Worm (Caenorhabditis elegans) whole organism, mixed stage, embryonic: ENCODE results near the gene col-154.

ENCODE experiments used
- bed-3 ChIP-seq: fragments of 200-800 bp; sonication (Bioruptor generic); optimal IDR thresholded peaks from 3 replicates; lab custom pipeline; 2018; ENCODE audit warnings: mild to moderate bottlenecking, missing genetic modification characterization, moderate library complexity, missing compliant biosample characterization
- ceh-43 ChIP-seq: fragments of 200-800 bp; sonication (Bioruptor generic); optimal IDR thresholded peaks from 2 replicates; lab custom pipeline; 2018; ENCODE audit warnings: mild to moderate bottlenecking, missing genetic modification characterization, moderate library complexity, missing compliant biosample characterization
- ceh-83 ChIP-seq: fragments of 200-800 bp; sonication (Bioruptor generic); optimal IDR thresholded peaks from 2 replicates; lab custom pipeline; 2018; ENCODE audit warnings: mild to moderate bottlenecking, missing genetic modification characterization, missing compliant biosample characterization
- ces-1 ChIP-seq: fragments of 150-350 bp; optimal IDR thresholded peaks from 2 replicates; lab custom pipeline; 2014; ENCODE audit warnings: missing biosample characterization, missing genetic modification reagents, missing genetic modification characterization
- elt-1 ChIP-seq: sonication (generic microtip); optimal IDR thresholded peaks from 2 replicates; lab custom pipeline; 2017; ENCODE audit warnings: missing genetic modification characterization, mild to moderate bottlenecking, missing compliant biosample characterization, antibody characterized with exemption, moderate library complexity, borderline replicate concordance; ENCODE audit not compliant: insufficient read depth
- ham-2 ChIP-seq: fragments of 200-800 bp; sonication (Bioruptor generic); optimal IDR thresholded peaks from 2 replicates; lab custom pipeline; 2018; ENCODE audit warnings: mild to moderate bottlenecking, missing genetic modification characterization, missing compliant biosample characterization
- hlh-1 ChIP-seq: fragments of 150-350 bp; optimal IDR thresholded peaks from 2 replicates; lab custom pipeline; 2014; ENCODE audit warnings: missing biosample characterization, missing genetic modification reagents, missing genetic modification characterization
- mab-5 ChIP-seq: fragments of 150-350 bp; optimal IDR thresholded peaks from 2 replicates; lab custom pipeline; 2014; ENCODE audit warnings: missing biosample characterization, missing genetic modification characterization
- nhr-12 ChIP-seq: fragments of 150-350 bp; optimal IDR thresholded peaks from 2 replicates; lab custom pipeline; 2014; ENCODE audit warnings: missing biosample characterization, missing genetic modification characterization
- nhr-2 ChIP-seq: fragments of 150-350 bp; optimal IDR thresholded peaks from 2 replicates; lab custom pipeline; 2014; ENCODE audit warnings: missing biosample characterization, missing genetic modification characterization
- nhr-237 ChIP-seq: fragments of 150-350 bp; optimal IDR thresholded peaks from 2 replicates; lab custom pipeline; 2014; ENCODE audit warnings: missing biosample characterization, missing genetic modification characterization
- pha-4 ChIP-seq: fragments of 150-350 bp; optimal IDR thresholded peaks from 2 replicates; lab custom pipeline; 2018; ENCODE audit warnings: missing biosample characterization, missing genetic modification reagents, missing genetic modification characterization
- sem-2 ChIP-seq: fragments of 200-800 bp; sonication (Bioruptor generic); optimal IDR thresholded peaks from 2 replicates; lab custom pipeline; 2018; ENCODE audit warnings: mild to moderate bottlenecking, missing genetic modification characterization, missing compliant biosample characterization
- sptf-1 ChIP-seq: sonication (generic microtip); optimal IDR thresholded peaks from 2 replicates; lab custom pipeline; 2017; ENCODE audit warnings: mild to moderate bottlenecking, missing genetic modification characterization, moderate library complexity, missing compliant biosample characterization
- unc-39 ChIP-seq: fragments of 150-350 bp; optimal IDR thresholded peaks from 2 replicates; lab custom pipeline; 2014; ENCODE audit warnings: missing biosample characterization, missing genetic modification characterization
- zip-8 ChIP-seq: fragments of 150-350 bp; optimal IDR thresholded peaks from 2 replicates; lab custom pipeline; 2014; ENCODE audit warnings: missing biosample characterization, missing genetic modification characterization

The col-154 gene

ce11 chrV:11424565-11424964, 39.4 kb downstream of the col-154 start, which contains the start of gene T26H10.2:
TSS of gene T26H10.2 (minus strand) at chrV:11424665.
- no peak for TF ChIP-seq sptf-1 (tag; lab: Kevin White, UChicago)
- TF ChIP-seq ham-2 (GFP tag; lab: Kevin White, UChicago): no peak
- TF ChIP-seq nhr-237 (tag; lab: Kevin White, UChicago): no peak
- TF ChIP-seq ceh-83 (GFP tag; lab: Kevin White, UChicago): no peak
- no peak for TF ChIP-seq pha-4 (tag; lab: Kevin White, UChicago)
- no peak for TF ChIP-seq unc-39 (tag; lab: Kevin White, UChicago)

ce11 chrV:11428728-11429127, 43.6 kb downstream of the col-154 start:
- TF ChIP-seq hlh-1 (tag; lab: Kevin White, UChicago) (no peak), ces-1 (GFP tag; lab: Kevin White, UChicago) (peak; percentile 87), unc-39 (tag; lab: Kevin White, UChicago) (no peak), elt-1 (tag; lab: Kevin White, UChicago) (no peak)

ce11 chrV:11430823-11431222, 45.7 kb downstream of the col-154 start:
- TF ChIP-seq bed-3 (GFP tag; lab: Kevin White, UChicago) (no peak), zip-8 (tag; lab: Kevin White, UChicago) (no peak), mab-5 (tag; lab: Kevin White, UChicago) (no peak), sem-2 (no peak), nhr-12 (tag; lab: Kevin White, UChicago) (no peak), ceh-43 (GFP tag; lab: Kevin White, UChicago) (no peak), ces-1 (GFP tag; lab: Kevin White, UChicago) (no peak)

- TF ChIP-seq sptf-1 (tag; lab: Kevin White, UChicago) (no peak), nhr-2 (tag; lab: Kevin White, UChicago) (no peak), mab-5 (tag; lab: Kevin White, UChicago) (no peak)
- TF ChIP-seq, all 35 proteins: peak for 0
Observed at ce11 chrV:11435242-11435641, 50.1 kb downstream of the col-154 start.
